Worm (Caenorhabditis elegans) whole organism, L4/young adult: Measurements from ENCODE around the gene str-220.

Experiments used
- W03F9.2 ChIP-seq: fragments of 150-350 bp; optimal IDR thresholded peaks from 2 replicates; lab custom pipeline; 2014; ENCODE audit warnings: missing biosample characterization, missing genetic modification characterization
- dao-5 ChIP-seq: sonication (generic microtip); optimal IDR thresholded peaks from 2 replicates; lab custom pipeline; 2016; ENCODE audit warnings: missing genotype, missing genetic modification characterization, moderate library complexity, missing compliant biosample characterization
- him-1 ChIP-seq: sonication (generic microtip); optimal IDR thresholded peaks from 2 replicates; lab custom pipeline; 2016; ENCODE audit warnings: missing genotype, missing genetic modification reagents, missing genetic modification characterization, missing compliant biosample characterization

- TF ChIP-seq him-1 (tag; lab: Kevin White, UChicago) (no peak), dao-5 (tag; lab: Kevin White, UChicago) (no peak), W03F9.2 (tag; lab: Kevin White, UChicago) (no peak)
Observed at ce11 chrIV:7121313-7122055, 49.6 kb downstream of the str-220 start, which contains the start of the genes C34D4.10 and str-48.
